Worm (Caenorhabditis elegans): Measurements from ENCODE around the gene fipp-1.

The fipp-1 gene

DNA sequence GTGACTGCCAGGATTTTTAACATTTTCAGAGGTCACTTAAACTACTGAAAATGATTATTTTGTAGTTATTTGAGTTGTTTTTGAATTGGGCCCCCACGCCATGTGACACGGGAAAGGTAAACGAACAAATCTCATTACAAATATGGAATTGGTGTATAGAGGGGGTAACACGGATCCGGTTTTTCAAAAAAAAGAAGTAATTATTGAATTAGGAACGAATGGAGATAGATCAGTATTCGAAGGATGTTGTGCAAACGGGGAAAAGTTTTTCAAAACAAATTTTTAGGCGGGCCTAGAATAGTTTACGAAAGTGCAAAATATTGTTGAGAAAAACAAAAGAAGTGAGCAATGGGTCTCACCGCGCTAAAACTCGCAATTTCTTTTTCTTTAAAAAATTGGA lies 5.2 kb upstream of the fipp-1 start, which contains the start of gene F32D1.11:
TSS of gene F32D1.11 (minus strand) at position 101 of the 400 bp plus-strand sequence.
- TF ChIP-seq flt-1 (GFP tag; IDR thresholded peaks at IDR 0.05) (no peak), klf-2 (GFP tag; conservative IDR thresholded peaks at IDR 0.05) (no peak), ref-1 (GFP tag; conservative IDR thresholded peaks at IDR 0.05) (no peak), ztf-23 (GFP tag; IDR thresholded peaks at IDR 0.05) (no peak), med-1 (GFP tag; optimal IDR thresholded peaks at IDR 0.05; ENCODE audit: insufficient read depth) (no peak), T22C8.4 (GFP tag; IDR thresholded peaks at IDR 0.05) (no peak), cog-1 (tag; optimal IDR thresholded peaks at IDR 0.05) (no peak), tab-1 (GFP tag; IDR thresholded peaks at IDR 0.05) (no peak)

DNA sequence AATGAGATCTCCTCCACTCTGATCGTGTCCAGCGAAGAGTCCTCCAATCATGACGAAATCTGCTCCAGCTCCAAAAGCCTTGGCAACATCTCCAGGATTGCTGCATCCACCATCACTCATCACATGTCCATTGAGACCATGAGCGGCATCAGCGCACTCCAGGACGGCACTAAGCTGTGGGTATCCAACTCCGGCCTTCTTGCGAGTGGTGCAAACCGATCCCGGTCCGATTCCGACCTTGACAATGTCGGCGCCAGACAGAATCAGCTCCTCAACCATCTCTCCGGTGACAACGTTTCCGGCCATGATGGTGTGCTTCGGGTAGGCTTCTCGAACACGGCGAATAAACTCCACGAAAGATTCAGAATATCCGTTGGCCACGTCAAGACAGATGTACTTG lies 1.1 kb upstream of the fipp-1 start:
- no peak for TF ChIP-seq tab-1 (GFP tag; IDR thresholded peaks at IDR 0.05)
- TF ChIP-seq med-1 (GFP tag; optimal IDR thresholded peaks at IDR 0.05; ENCODE audit: insufficient read depth) = no peak
- no peak for TF ChIP-seq ref-1 (GFP tag; conservative IDR thresholded peaks at IDR 0.05)
- no peak for TF ChIP-seq flt-1 (GFP tag; IDR thresholded peaks at IDR 0.05)
- no peak for TF ChIP-seq ztf-29 (GFP tag; IDR thresholded peaks at IDR 0.05)
- TF ChIP-seq ztf-23 (GFP tag; IDR thresholded peaks at IDR 0.05) = no peak
- no peak for TF ChIP-seq klf-2 (GFP tag; conservative IDR thresholded peaks at IDR 0.05)
- TF ChIP-seq cog-1 (tag; optimal IDR thresholded peaks at IDR 0.05) = no peak
- no peak for TF ChIP-seq T22C8.4 (GFP tag; IDR thresholded peaks at IDR 0.05)

DNA sequence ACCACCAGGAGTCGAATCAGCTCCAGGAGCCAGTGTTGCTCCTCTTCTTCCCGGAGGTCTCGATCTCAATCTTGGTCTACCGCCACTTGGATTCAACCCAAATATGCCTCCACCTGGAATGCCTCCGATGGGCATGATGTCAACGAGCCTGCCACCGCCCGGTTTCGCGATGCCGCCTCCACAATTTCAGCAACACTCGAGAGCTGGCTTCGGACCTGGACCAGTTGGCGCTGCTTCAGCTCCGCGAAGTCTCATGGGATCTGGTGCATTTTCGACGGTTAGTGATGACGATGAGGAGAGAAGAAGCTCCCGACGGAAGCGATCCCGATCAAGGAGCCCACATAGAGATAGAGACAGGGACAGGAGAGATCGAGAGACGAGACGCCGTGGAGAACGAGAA lies 1.4 kb downstream of the fipp-1 start:
- no peak for TF ChIP-seq ztf-29 (GFP tag; IDR thresholded peaks at IDR 0.05)
- TF ChIP-seq flt-1 (GFP tag; IDR thresholded peaks at IDR 0.05) = no peak
- TF ChIP-seq tab-1 (GFP tag; IDR thresholded peaks at IDR 0.05) = no peak
- no peak for TF ChIP-seq cog-1 (tag; optimal IDR thresholded peaks at IDR 0.05)
- TF ChIP-seq ref-1 (GFP tag; conservative IDR thresholded peaks at IDR 0.05) = no peak
- TF ChIP-seq med-1 (GFP tag; optimal IDR thresholded peaks at IDR 0.05; ENCODE audit: insufficient read depth) = no peak
- TF ChIP-seq T22C8.4 (GFP tag; IDR thresholded peaks at IDR 0.05) = no peak
- TF ChIP-seq klf-2 (GFP tag; conservative IDR thresholded peaks at IDR 0.05) = no peak
- no peak for TF ChIP-seq ztf-23 (GFP tag; IDR thresholded peaks at IDR 0.05)

DNA sequence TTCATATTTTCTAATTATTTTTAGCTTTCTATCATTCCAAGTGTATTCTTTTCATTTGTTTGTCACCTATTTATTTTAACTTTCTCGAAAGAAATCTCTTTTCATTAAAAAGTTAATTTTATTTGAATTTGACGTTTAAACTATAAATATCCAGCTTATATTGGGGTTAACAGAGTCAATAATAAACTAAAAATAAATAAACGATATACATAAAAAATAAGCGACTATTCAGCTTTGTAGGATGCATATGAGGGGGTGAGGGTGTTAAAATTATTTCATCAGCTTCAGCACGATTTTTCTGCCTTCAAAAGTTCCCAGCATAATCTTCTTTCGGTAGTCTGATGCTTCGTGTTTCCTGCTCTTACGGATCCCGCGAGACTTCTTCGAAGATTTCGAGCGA lies 2.0 kb downstream of the fipp-1 start:
- TF ChIP-seq cog-1 (tag; optimal IDR thresholded peaks at IDR 0.05) = no peak
- no peak for TF ChIP-seq med-1 (GFP tag; optimal IDR thresholded peaks at IDR 0.05; ENCODE audit: insufficient read depth)
- no peak for TF ChIP-seq tab-1 (GFP tag; IDR thresholded peaks at IDR 0.05)
- no peak for TF ChIP-seq klf-2 (GFP tag; conservative IDR thresholded peaks at IDR 0.05)
- TF ChIP-seq ztf-29 (GFP tag; IDR thresholded peaks at IDR 0.05) = no peak
- TF ChIP-seq T22C8.4 (GFP tag; IDR thresholded peaks at IDR 0.05) = no peak
- no peak for TF ChIP-seq flt-1 (GFP tag; IDR thresholded peaks at IDR 0.05)
- no peak for TF ChIP-seq ztf-23 (GFP tag; IDR thresholded peaks at IDR 0.05)
- TF ChIP-seq ref-1 (GFP tag; conservative IDR thresholded peaks at IDR 0.05) = no peak

DNA sequence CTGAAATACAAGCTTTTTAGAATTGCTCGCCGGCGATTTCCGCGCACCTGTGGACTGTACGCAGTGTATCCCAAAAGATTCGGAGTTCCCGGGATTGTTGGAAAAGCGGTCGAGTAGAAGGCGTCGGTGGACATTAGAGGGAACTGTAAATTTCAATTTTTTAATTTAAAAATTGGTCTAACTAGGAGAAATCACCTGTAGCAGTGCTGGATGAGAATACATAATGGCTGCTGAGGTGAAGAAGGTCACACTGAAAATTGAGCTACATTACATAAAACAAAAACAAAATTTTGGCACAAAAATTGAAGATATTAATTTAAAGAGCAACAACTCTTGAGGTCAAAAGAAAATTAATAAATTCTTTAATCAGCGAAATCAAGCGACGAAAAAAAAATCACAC lies 3.0 kb downstream of the fipp-1 start, which contains the start of gene neg-1:
TSS of gene neg-1 (minus strand) at position 250 of the 400 bp plus-strand sequence.
- TF ChIP-seq ref-1 (GFP tag; conservative IDR thresholded peaks at IDR 0.05) (no peak), flt-1 (GFP tag; IDR thresholded peaks at IDR 0.05) (no peak), med-1 (GFP tag; optimal IDR thresholded peaks at IDR 0.05; ENCODE audit: insufficient read depth) (no peak), ztf-29 (GFP tag; IDR thresholded peaks at IDR 0.05) (no peak), cog-1 (tag; optimal IDR thresholded peaks at IDR 0.05) (no peak), tab-1 (GFP tag; IDR thresholded peaks at IDR 0.05) (no peak), T22C8.4 (GFP tag; IDR thresholded peaks at IDR 0.05) (no peak), ztf-23 (GFP tag; IDR thresholded peaks at IDR 0.05) (no peak), klf-2 (GFP tag; conservative IDR thresholded peaks at IDR 0.05) (no peak)

DNA sequence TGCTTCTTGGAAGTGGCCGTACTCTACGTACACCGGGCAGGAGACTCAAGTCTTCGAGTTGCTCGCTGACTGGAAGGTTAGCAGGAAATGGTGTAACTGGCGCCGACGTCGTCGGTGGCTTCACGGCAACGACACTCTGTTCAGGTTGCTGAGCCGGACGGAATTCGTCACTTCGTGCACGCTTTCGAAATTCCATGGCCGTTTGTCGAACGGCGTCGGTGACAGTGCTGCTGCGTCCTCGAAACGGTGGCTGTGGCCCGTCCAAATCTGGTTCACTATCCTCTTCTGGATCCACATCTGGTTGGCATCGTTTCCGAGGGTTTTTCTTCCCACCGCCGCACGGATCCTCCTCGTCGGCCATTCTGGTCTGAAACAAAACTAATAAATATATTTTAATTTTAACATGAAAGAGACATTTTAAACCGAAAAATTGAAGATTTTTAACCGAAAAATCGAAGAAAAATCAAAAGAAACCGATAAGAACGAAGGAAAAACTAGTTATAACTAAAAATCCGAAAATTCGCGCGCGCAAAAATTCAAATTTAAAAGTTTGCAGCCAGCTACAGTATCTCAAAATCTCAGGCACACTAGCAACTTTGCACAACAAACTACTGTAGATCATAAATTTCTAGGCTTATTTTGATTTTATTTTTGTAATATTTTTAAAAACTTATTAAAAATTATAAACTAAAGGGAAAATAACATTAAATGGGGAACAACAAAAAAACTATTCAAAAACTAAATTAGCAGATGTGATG lies 4.4 kb downstream of the fipp-1 start, which contains the start of gene F32D1.7:
TSS of gene F32D1.7 (minus strand) at position 367 of the 758 bp plus-strand sequence.
- TF ChIP-seq tab-1 (GFP tag; IDR thresholded peaks at IDR 0.05) (no peak), cog-1 (tag; optimal IDR thresholded peaks at IDR 0.05) (no peak), ztf-23 (GFP tag; IDR thresholded peaks at IDR 0.05) (no peak), ztf-29 (GFP tag; IDR thresholded peaks at IDR 0.05) (no peak), T22C8.4 (GFP tag; IDR thresholded peaks at IDR 0.05) (no peak), flt-1 (GFP tag; IDR thresholded peaks at IDR 0.05) (no peak)

DNA sequence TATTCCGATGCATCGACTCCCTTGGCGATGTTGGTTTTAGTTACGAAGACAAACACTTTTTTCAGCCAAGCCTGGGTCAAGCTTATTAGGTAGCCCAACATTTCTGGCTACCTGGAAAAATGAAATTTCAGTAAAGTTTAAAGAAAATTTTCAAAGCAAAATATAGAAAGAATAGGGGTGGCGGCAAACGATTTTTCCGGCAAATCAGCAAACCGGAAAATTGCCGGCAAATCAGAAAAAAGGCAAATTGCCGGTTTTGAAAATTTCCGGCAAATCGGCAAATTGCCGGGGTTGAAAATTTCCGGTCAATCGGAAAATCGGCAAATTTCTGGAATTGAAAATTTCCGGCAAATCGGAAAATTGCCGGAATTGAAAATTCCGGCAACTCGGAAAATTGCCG lies 6.0 kb downstream of the fipp-1 start, which contains the start of gene F32D1.8:
TSS of gene F32D1.8 (minus strand) at position 101 of the 400 bp plus-strand sequence.
- TF ChIP-seq flt-1 (GFP tag; IDR thresholded peaks at IDR 0.05) (no peak), ztf-29 (GFP tag; IDR thresholded peaks at IDR 0.05) (no peak), ztf-23 (GFP tag; IDR thresholded peaks at IDR 0.05) (0 out of 2 replicates have a peak, but pooled peaks have one; percentile 17)

DNA sequence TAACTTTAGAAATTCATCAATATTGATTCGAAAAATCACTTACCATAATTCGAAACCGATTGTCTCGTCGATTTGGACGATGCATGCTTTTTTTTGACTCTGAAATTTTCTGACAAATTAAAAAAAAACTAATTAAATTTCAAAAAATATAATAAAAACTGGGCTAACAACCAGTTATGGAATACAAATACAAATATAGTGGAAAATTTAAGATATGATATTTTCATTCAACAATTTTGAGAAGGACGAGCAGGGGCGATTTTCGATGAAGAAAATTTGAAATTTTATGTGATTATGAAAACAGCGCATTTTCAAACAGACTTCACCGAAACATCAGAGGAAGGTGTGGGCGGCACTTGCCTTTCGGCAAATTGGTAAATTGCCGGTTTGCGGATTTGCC lies 10.7 kb downstream of the fipp-1 start, which contains the start of gene F13A2.1:
TSS of gene F13A2.1 (minus strand) at position 101 of the 400 bp plus-strand sequence.
- TF ChIP-seq T22C8.4 (GFP tag; IDR thresholded peaks at IDR 0.05) = no peak
- no peak for TF ChIP-seq med-1 (GFP tag; optimal IDR thresholded peaks at IDR 0.05; ENCODE audit: insufficient read depth)
- TF ChIP-seq flt-1 (GFP tag; IDR thresholded peaks at IDR 0.05) = no peak
- no peak for TF ChIP-seq ztf-29 (GFP tag; IDR thresholded peaks at IDR 0.05)
- no peak for TF ChIP-seq ref-1 (GFP tag; conservative IDR thresholded peaks at IDR 0.05)
- TF ChIP-seq ztf-23 (GFP tag; IDR thresholded peaks at IDR 0.05) = no peak
- no peak for TF ChIP-seq klf-2 (GFP tag; conservative IDR thresholded peaks at IDR 0.05)
- TF ChIP-seq tab-1 (GFP tag; IDR thresholded peaks at IDR 0.05) = no peak
- TF ChIP-seq cog-1 (tag; optimal IDR thresholded peaks at IDR 0.05) = no peak

DNA sequence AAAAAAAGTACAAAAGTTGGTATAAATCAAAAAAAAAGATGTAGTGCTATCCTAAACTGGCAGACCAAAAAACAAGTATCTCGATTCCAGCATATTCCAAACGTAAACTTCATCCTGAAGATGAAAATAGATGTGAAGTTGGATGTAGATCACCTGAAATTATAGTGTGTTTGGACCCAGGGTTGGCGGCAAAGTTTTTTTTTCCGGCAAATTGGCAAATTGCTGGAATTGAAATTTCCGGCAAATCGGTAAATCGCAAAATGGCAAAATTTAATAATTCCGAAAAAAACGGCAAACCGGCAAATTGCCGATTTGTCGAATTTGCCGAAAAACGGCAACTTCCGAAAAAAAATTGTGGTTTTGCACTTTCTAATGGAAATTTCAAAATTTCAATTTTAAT lies 12.9 kb downstream of the fipp-1 start, which contains the start of gene F13A2.2:
TSS of gene F13A2.2 (minus strand) at position 101 of the 400 bp plus-strand sequence.
- TF ChIP-seq med-1 (GFP tag; optimal IDR thresholded peaks at IDR 0.05; ENCODE audit: insufficient read depth) (no peak), cog-1 (tag; optimal IDR thresholded peaks at IDR 0.05) (no peak), ref-1 (GFP tag; conservative IDR thresholded peaks at IDR 0.05) (no peak), T22C8.4 (GFP tag; IDR thresholded peaks at IDR 0.05) (no peak), ztf-29 (GFP tag; IDR thresholded peaks at IDR 0.05) (no peak), klf-2 (GFP tag; conservative IDR thresholded peaks at IDR 0.05) (no peak), tab-1 (GFP tag; IDR thresholded peaks at IDR 0.05) (no peak), flt-1 (GFP tag; IDR thresholded peaks at IDR 0.05) (no peak), ztf-23 (GFP tag; IDR thresholded peaks at IDR 0.05) (no peak)
